In the genomic region with DNA sequence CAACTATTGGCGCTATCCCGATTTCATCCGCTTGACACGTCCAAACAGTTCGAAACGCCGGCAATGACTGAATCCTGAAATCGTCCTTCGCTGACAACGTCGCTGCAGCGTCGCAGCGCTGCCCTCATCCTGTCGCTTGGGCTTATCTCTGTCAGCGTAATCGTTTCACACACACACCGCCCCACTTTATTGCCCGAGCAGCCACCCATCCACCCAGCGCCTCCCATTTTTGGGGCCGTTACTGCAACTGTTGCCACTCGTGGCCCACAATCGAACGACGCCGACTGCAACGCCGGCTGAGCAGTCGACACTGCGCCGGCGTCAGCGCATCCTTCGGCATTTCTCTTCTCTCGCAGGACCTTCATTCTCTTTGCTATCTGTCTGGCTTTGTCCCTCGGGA, we compare ENCODE assay signal across 2 fruit fly cellular contexts.
TF ChIP-seq lines count a peak whose summit lies in the region.

A gene (minus strand): TSS at position 69 of the 400 bp plus-strand sequence.

- no peak for TF ChIP-seq CTCF in whole organism, embryonic (GFP tag; optimal IDR thresholded peaks at IDR 0.05; lab: Kevin White, UChicago)

TF ChIP-seq in whole organism, embryonic, 481 proteins besides CTCF, POLR2A, EP300 and RAD21:
- peak; percentile 33 for TF ChIP-seq ewg (GFP tag; optimal IDR thresholded peaks at IDR 0.05; lab: Kevin White, UChicago)
- no peak for TF ChIP-seq Neu2 (GFP tag; optimal IDR thresholded peaks at IDR 0.05; lab: Kevin White, UChicago; ENCODE audit: borderline replicate concordance)
- TF ChIP-seq hb (GFP tag; IDR thresholded peaks at IDR 0.05; lab: Robert Waterston, UW; ENCODE audit: partially characterized antibody): no peak
- no peak for TF ChIP-seq tup (GFP tag; optimal IDR thresholded peaks at IDR 0.05; lab: Kevin White, UChicago)
- no peak for TF ChIP-seq wor (GFP tag; IDR thresholded peaks at IDR 0.05; lab: Robert Waterston, UW)
- peak; percentile 30 for TF ChIP-seq Ets65A (GFP tag; lab: Kevin White, UChicago)
- TF ChIP-seq HLH3B (GFP tag; IDR thresholded peaks at IDR 0.05; lab: Robert Waterston, UW): no peak
- peak; percentile 43 for TF ChIP-seq Deaf1 (tag; optimal IDR thresholded peaks at IDR 0.05; lab: Kevin White, UChicago)
- TF ChIP-seq Dbx (GFP tag; IDR thresholded peaks at IDR 0.05; lab: Robert Waterston, UW): peak; percentile 26; the same call in 1 of the 3 replicates
- no peak for TF ChIP-seq CG1603 (tag; optimal IDR thresholded peaks at IDR 0.05; lab: Kevin White, UChicago)
- TF ChIP-seq croc (GFP tag; conservative IDR thresholded peaks at IDR 0.05; lab: Robert Waterston, UW): no peak
- TF ChIP-seq Adf1 (GFP tag; IDR thresholded peaks at IDR 0.05; lab: Robert Waterston, UW): peak; percentile 92
- no peak for TF ChIP-seq Meics (GFP tag; optimal IDR thresholded peaks at IDR 0.05; lab: Kevin White, UChicago)
- TF ChIP-seq cwo (GFP tag; optimal IDR thresholded peaks at IDR 0.05; lab: Kevin White, UChicago): no peak
- TF ChIP-seq abd-A (tag; optimal IDR thresholded peaks at IDR 0.05; lab: Kevin White, UChicago): peak; percentile 87
- no peak for TF ChIP-seq lola (GFP tag; optimal IDR thresholded peaks at IDR 0.05; lab: Kevin White, UChicago)
- TF ChIP-seq scrt (GFP tag; optimal IDR thresholded peaks at IDR 0.05; lab: Kevin White, UChicago): peak; percentile 83
- 0 out of 4 replicates have a peak, but pooled peaks have one; percentile 37 for TF ChIP-seq chinmo (GFP tag; IDR thresholded peaks at IDR 0.05; lab: Robert Waterston, UW; ENCODE audit: partially characterized antibody)

TF ChIP-seq in whole organism, prepupa, 60 proteins besides CTCF, POLR2A, EP300 and RAD21:
- TF ChIP-seq CG8319 (GFP tag; optimal IDR thresholded peaks at IDR 0.05; lab: Kevin White, UChicago) (no peak), dac (GFP tag; optimal IDR thresholded peaks at IDR 0.05; lab: Kevin White, UChicago) (no peak), CG32006 (GFP tag; optimal IDR thresholded peaks at IDR 0.05; lab: Kevin White, UChicago) (no peak), CG6808 (GFP tag; optimal IDR thresholded peaks at IDR 0.05; lab: Kevin White, UChicago) (no peak), CG34406 (GFP tag; optimal IDR thresholded peaks at IDR 0.05; lab: Kevin White, UChicago) (no peak), CG11294 (GFP tag; IDR thresholded peaks at IDR 0.05; lab: Robert Waterston, UW) (no peak), CG7368 (GFP tag; optimal IDR thresholded peaks at IDR 0.05; lab: Kevin White, UChicago) (peak; percentile 51)
TF ChIP-seq in whole organism, prepupa: peak in this region for 1.
